Fruit fly (Drosophila melanogaster): ENCODE measurements around the gene CG6508.

DNA sequence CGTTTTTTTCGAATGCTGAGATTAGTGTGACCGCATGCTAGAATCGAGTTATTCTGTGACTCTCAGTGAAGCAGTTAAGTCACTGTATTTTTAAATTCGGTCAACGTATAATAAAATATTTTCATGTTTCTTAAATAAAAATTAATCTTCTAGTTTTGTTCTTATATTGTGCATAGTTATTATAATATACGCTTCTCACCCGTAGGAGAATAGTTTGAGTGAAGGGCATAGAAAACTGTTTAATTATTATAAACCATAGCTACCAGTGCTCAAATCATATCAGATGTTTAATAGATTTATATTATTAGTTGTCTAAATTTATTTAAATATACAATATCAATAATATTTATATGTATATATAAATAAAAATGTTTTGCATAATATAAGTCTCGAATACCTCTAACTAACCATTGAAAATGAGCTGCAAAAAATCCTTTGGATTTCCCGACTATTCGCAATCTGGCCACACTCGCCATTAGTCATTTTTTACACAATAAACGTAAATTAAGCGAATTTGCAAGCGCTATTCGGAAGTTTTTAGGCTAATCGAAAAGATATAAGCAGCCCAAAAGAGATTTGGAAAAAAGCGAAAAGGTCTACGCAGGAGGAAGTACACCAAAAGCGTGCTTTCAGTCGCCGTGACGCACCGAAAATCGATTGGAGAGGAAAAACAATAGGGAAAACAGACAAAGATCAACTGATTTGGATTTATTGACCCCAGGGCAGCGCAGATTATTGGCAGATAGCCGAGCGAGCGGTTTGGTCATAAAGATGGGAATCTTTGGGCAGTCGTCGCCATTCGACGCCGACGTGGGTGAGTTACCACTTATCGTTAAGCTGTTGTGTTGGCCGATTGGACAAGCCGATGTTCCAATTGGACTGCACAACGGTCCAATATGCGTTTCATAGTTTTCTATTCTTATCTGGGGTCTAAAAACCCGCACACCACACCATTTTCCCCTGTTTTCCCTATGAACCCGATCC is 39.4 kb downstream of the CG6508 start, which contains the start of the genes aurB and Stam:
- TF ChIP-seq B-H1 (GFP tag; IDR thresholded peaks at IDR 0.05), result no peak
- TF ChIP-seq CG14441 (GFP tag; IDR thresholded peaks at IDR 0.05), result 0 out of 2 replicates have a peak, but pooled peaks have one; percentile 36
- no peak for TF ChIP-seq Hr78 (GFP tag; optimal IDR thresholded peaks at IDR 0.05)
- peak; percentile 26 for TF ChIP-seq psq (GFP tag; optimal IDR thresholded peaks at IDR 0.05)
- TF ChIP-seq run (tag; optimal IDR thresholded peaks at IDR 0.05), result no peak
- TF ChIP-seq Stat92E (GFP tag; optimal IDR thresholded peaks at IDR 0.05), result no peak
- TF ChIP-seq ham (GFP tag; IDR thresholded peaks at IDR 0.05), result no peak
- TF ChIP-seq Hr3 (GFP tag; optimal IDR thresholded peaks at IDR 0.05), result peak; percentile 53
- no peak for TF ChIP-seq pan (optimal IDR thresholded peaks at IDR 0.05)
- TF ChIP-seq pan (GFP tag; optimal IDR thresholded peaks at IDR 0.05 in 1 of 2, IDR thresholded peaks at IDR 0.05 in 1 of 2), result peak in 1 of 2 experiments; percentile 37
- peak; percentile 81 for TF ChIP-seq row (GFP tag; IDR thresholded peaks at IDR 0.05)
- TF ChIP-seq Tbp (GFP tag; optimal IDR thresholded peaks at IDR 0.05), result no peak
